Worm (Caenorhabditis elegans) whole organism, late embryonic: ENCODE results near the gene sas-4.

Experiments used
- ahr-1 ChIP-seq: sonication (generic microtip); optimal IDR thresholded peaks from 2 replicates; lab custom pipeline; 2016; ENCODE audit warnings: missing genetic modification characterization, missing compliant biosample characterization
- ceh-14 ChIP-seq: sonication (generic microtip); optimal IDR thresholded peaks from 2 replicates; lab custom pipeline; 2016; ENCODE audit warnings: missing genotype, missing genetic modification characterization, missing compliant biosample characterization
- ceh-30 ChIP-seq: fragments of 150-350 bp; optimal IDR thresholded peaks from 2 replicates; lab custom pipeline; 2014; ENCODE audit warnings: missing biosample characterization, missing genetic modification characterization
- che-1 ChIP-seq: sonication (generic microtip); optimal IDR thresholded peaks from 2 replicates; lab custom pipeline; 2016; ENCODE audit warnings: mild to moderate bottlenecking, missing genetic modification characterization, missing compliant biosample characterization
- elt-2 ChIP-seq: sonication (generic microtip); optimal IDR thresholded peaks from 2 replicates; lab custom pipeline; 2016; ENCODE audit warnings: missing genetic modification reagents, missing genetic modification characterization, missing compliant biosample characterization
- fkh-10 ChIP-seq: fragments of 150-350 bp; optimal IDR thresholded peaks from 2 replicates; lab custom pipeline; 2014; ENCODE audit warnings: missing biosample characterization, missing genetic modification reagents, missing genetic modification characterization
- fkh-6 ChIP-seq: sonication (generic microtip); optimal IDR thresholded peaks from 2 replicates; lab custom pipeline; 2016; ENCODE audit warnings: missing genetic modification characterization, missing compliant biosample characterization
- hlh-13 ChIP-seq: fragments of 200-800 bp; sonication (Bioruptor generic); optimal IDR thresholded peaks from 2 replicates; lab custom pipeline; 2018; ENCODE audit warnings: mild to moderate bottlenecking, missing genetic modification characterization, missing compliant biosample characterization
- lin-11 ChIP-seq: fragments of 200-800 bp; sonication (Bioruptor generic); optimal IDR thresholded peaks from 2 replicates; lab custom pipeline; 2018; ENCODE audit warnings: mild to moderate bottlenecking, missing genetic modification characterization, missing compliant biosample characterization
- madf-2 ChIP-seq: sonication (generic microtip); optimal IDR thresholded peaks from 2 replicates; lab custom pipeline; 2017; ENCODE audit warnings: missing genetic modification characterization, missing compliant biosample characterization
- pag-3 ChIP-seq: sonication (generic microtip); optimal IDR thresholded peaks from 2 replicates; lab custom pipeline; 2016; ENCODE audit warnings: missing compliant biosample characterization, missing genetic modification characterization, borderline replicate concordance
- sox-4 ChIP-seq: sonication (generic microtip); optimal IDR thresholded peaks from 2 replicates; lab custom pipeline; 2017; ENCODE audit warnings: mild to moderate bottlenecking, missing genetic modification characterization, inconsistent platforms, missing compliant biosample characterization
- syd-9 ChIP-seq: sonication (generic microtip); optimal IDR thresholded peaks from 2 replicates; lab custom pipeline; 2016; ENCODE audit warnings: mild to moderate bottlenecking, missing genetic modification characterization, moderate library complexity, missing compliant biosample characterization
- tbx-2 ChIP-seq: sonication (generic microtip); optimal IDR thresholded peaks from 2 replicates; lab custom pipeline; 2016; ENCODE audit warnings: missing genetic modification characterization, missing compliant biosample characterization
- unc-42 ChIP-seq: sonication (generic microtip); optimal IDR thresholded peaks from 2 replicates; lab custom pipeline; 2016; ENCODE audit warnings: missing genotype, missing genetic modification characterization, missing compliant biosample characterization
- unc-55 ChIP-seq: sonication (generic microtip); optimal IDR thresholded peaks from 2 replicates; lab custom pipeline; 2017; ENCODE audit warnings: missing biosample characterization, missing genetic modification reagents, missing genetic modification characterization
- unc-86 ChIP-seq: sonication (generic microtip); optimal IDR thresholded peaks from 2 replicates; lab custom pipeline; 2016; ENCODE audit warnings: missing genetic modification characterization, missing compliant biosample characterization
- ztf-16 ChIP-seq: sonication (generic microtip); optimal IDR thresholded peaks from 2 replicates; lab custom pipeline; 2017; ENCODE audit warnings: missing genetic modification characterization, missing compliant biosample characterization

The sas-4 gene

DNA sequence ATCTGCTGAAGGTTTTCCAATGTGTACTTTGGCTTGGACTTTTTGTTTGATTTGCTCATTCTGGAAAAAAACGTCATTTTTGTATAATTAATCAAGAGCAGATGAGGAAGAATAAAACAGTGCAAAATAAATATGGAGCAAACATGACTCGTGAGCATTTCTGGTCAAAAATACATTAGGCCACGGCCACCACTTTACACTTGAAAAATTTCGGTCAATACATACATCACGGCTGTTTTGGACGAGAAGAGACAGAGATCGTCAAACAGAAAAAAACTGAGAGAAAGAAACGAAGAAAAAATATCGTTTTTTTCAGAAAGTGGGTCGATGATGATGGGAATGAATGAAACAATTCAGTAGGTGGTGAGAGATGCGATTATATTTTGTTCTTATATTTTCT is 50.1 kb downstream of the sas-4 start, which contains the start of the genes F09G8.7 and crn-7:
Gene F09G8.7 (minus strand): TSS at position 60 of the 400 bp plus-strand sequence.
Gene crn-7 (plus strand): TSS at position 236 of the 400 bp plus-strand sequence.
- no peak for TF ChIP-seq elt-2 (tag; lab: Kevin White, UChicago)
- TF ChIP-seq pag-3 (tag; lab: Kevin White, UChicago): no peak
- TF ChIP-seq syd-9 (tag; lab: Kevin White, UChicago): no peak
- no peak for TF ChIP-seq madf-2
- no peak for TF ChIP-seq ceh-14
- no peak for TF ChIP-seq ztf-16 (tag; lab: Kevin White, UChicago)
- TF ChIP-seq tbx-2: no peak
- TF ChIP-seq fkh-6 (tag; lab: Kevin White, UChicago): no peak
- TF ChIP-seq lin-11 (tag; lab: Kevin White, UChicago): no peak
- TF ChIP-seq hlh-13: no peak
- no peak for TF ChIP-seq che-1 (tag; lab: Kevin White, UChicago)
- TF ChIP-seq sox-4 (tag; lab: Kevin White, UChicago): no peak
- no peak for TF ChIP-seq ahr-1
- TF ChIP-seq unc-42 (tag; lab: Kevin White, UChicago): no peak
- no peak for TF ChIP-seq unc-86 (tag; lab: Kevin White, UChicago)

- TF ChIP-seq unc-55 (GFP tag; lab: Kevin White, UChicago) (no peak), fkh-10 (no peak), ceh-30 (tag; lab: Kevin White, UChicago) (no peak), ceh-14 (peak; percentile 35)
These were observed 52.6 kb downstream of the sas-4 start, which contains the start of gene mrps-9 for ce11 chrIII:8265753-8266152. TSS of gene mrps-9 (plus strand) at chrIII:8266062.
